Fruit fly (Drosophila melanogaster) whole organism, pupa: ENCODE measurements around the gene CG9917.

Experiments used
- CG10348 ChIP-seq: fragments of 200-800 bp; sonication (Bioruptor generic); IDR thresholded peaks from 2 replicates; pipeline ENCODE4 v1.3.6; 2022; ENCODE audit warnings: missing biosample characterization, missing genetic modification characterization
- CG12605 ChIP-seq: fragments of 200-800 bp; sonication (Bioruptor generic); IDR thresholded peaks from 2 replicates; pipeline ENCODE4 v1.3.6; 2022; ENCODE audit warnings: missing biosample characterization, missing genetic modification characterization
- CG13204 ChIP-seq: fragments of 200-800 bp; sonication (Bioruptor generic); optimal IDR thresholded peaks from 2 replicates; lab custom pipeline; 2018; ENCODE audit warnings: missing biosample characterization, mild to moderate bottlenecking, missing genetic modification characterization, moderate library complexity
- CG14655 ChIP-seq: fragments of 200-800 bp; sonication (Bioruptor generic); optimal IDR thresholded peaks from 3 replicates; lab custom pipeline; 2017; ENCODE audit warnings: mild to moderate bottlenecking, missing biosample characterization, missing genetic modification reagents, missing genetic modification characterization
- CG15710 ChIP-seq: fragments of 200-800 bp; sonication (Bioruptor generic); optimal IDR thresholded peaks from 2 replicates; lab custom pipeline; 2018; ENCODE audit warnings: missing biosample characterization, mild to moderate bottlenecking, missing genetic modification characterization, moderate library complexity
- CG34367 ChIP-seq: fragments of 200-800 bp; sonication (Bioruptor generic); optimal IDR thresholded peaks from 2 replicates; lab custom pipeline; 2018; ENCODE audit warnings: missing biosample characterization, mild to moderate bottlenecking, missing genetic modification characterization
- CG4496 ChIP-seq: fragments of 200-800 bp; sonication (Bioruptor generic); IDR thresholded peaks from 3 replicates; pipeline ENCODE4 v1.3.6; 2022; ENCODE audit warnings: missing biosample characterization, missing genetic modification characterization
- CG8159 ChIP-seq: fragments of 200-800 bp; sonication (Bioruptor generic); optimal IDR thresholded peaks from 3 replicates; lab custom pipeline; 2018; ENCODE audit warnings: missing biosample characterization, mild to moderate bottlenecking, missing genetic modification characterization, moderate library complexity
- CG8301 ChIP-seq: fragments of 200-800 bp; sonication (Bioruptor generic); optimal IDR thresholded peaks from 2 replicates; lab custom pipeline; 2018; ENCODE audit warnings: missing biosample characterization, mild to moderate bottlenecking, missing genetic modification characterization
- CG9948 ChIP-seq: fragments of 200-800 bp; sonication (Bioruptor generic); optimal IDR thresholded peaks from 2 replicates; lab custom pipeline; 2018; ENCODE audit warnings: missing biosample characterization, mild to moderate bottlenecking, missing genetic modification characterization, moderate library complexity
- D1 ChIP-seq: fragments of 200-800 bp; sonication (Bioruptor generic); optimal IDR thresholded peaks from 2 replicates; lab custom pipeline; 2018; ENCODE audit warnings: missing biosample characterization, mild to moderate bottlenecking, missing genetic modification characterization, moderate library complexity
- EcR ChIP-seq: fragments of 200-800 bp; sonication (Bioruptor generic); optimal IDR thresholded peaks from 3 replicates; lab custom pipeline; 2019; ENCODE audit warnings: missing biosample characterization, missing genetic modification characterization, mild to moderate bottlenecking, moderate library complexity, missing genetic modification reagents
- Ets98B ChIP-seq: fragments of 200-800 bp; sonication (Bioruptor generic); IDR thresholded peaks from 2 replicates; pipeline ENCODE4 v1.3.6; 2022; ENCODE audit warnings: missing biosample characterization, missing genetic modification characterization
- Pif1A ChIP-seq: fragments of 200-800 bp; sonication (Bioruptor generic); optimal IDR thresholded peaks from 3 replicates; lab custom pipeline; 2016; ENCODE audit warnings: missing biosample characterization, missing genetic modification characterization
- Pif1B ChIP-seq: fragments of 200-800 bp; sonication (Bioruptor generic); optimal IDR thresholded peaks from 3 replicates; lab custom pipeline; 2016; ENCODE audit warnings: missing biosample characterization, missing genetic modification characterization
- Snoo ChIP-seq: fragments of 200-800 bp; sonication (Bioruptor generic); optimal IDR thresholded peaks from 3 replicates; lab custom pipeline; 2017; ENCODE audit warnings: missing biosample characterization, mild to moderate bottlenecking, missing genetic modification characterization, inconsistent platforms
- fd96Ca ChIP-seq: fragments of 200-800 bp; sonication (Bioruptor generic); IDR thresholded peaks from 3 replicates; pipeline ENCODE4 v1.3.6; 2022; ENCODE audit warnings: missing biosample characterization, missing genetic modification characterization
- gl ChIP-seq: fragments of 200-800 bp; sonication (Bioruptor generic); optimal IDR thresholded peaks from 2 replicates; lab custom pipeline; 2018; ENCODE audit warnings: missing biosample characterization, mild to moderate bottlenecking, missing genetic modification characterization

CG9917 gene

dm6 chrX:16275168-16275853, 47.7 kb downstream of the CG9917 start:
- TF ChIP-seq CG13204 (GFP tag; lab: Kevin White, UChicago) (no peak), CG4496 (GFP tag; lab: Robert Waterston, UW) (no peak), gl (no peak), Snoo (tag; lab: Kevin White, UChicago) (no peak), CG15710 (tag; lab: Kevin White, UChicago) (no peak), EcR (GFP tag; lab: Kevin White, UChicago) (no peak), Pif1B (GFP tag; lab: Kevin White, UChicago) (no peak), CG12605 (GFP tag; lab: Robert Waterston, UW) (no peak), Ets98B (GFP tag; lab: Robert Waterston, UW) (no peak), CG34367 (tag; lab: Kevin White, UChicago) (no peak), CG9948 (tag; lab: Kevin White, UChicago) (no peak), CG14655 (no peak), Pif1A (GFP tag; lab: Kevin White, UChicago) (no peak), D1 (tag; lab: Kevin White, UChicago) (no peak), CG8159 (tag; lab: Kevin White, UChicago) (no peak), fd96Ca (GFP tag; lab: Robert Waterston, UW) (no peak), CG8301 (tag; lab: Kevin White, UChicago) (no peak), CG10348 (GFP tag; lab: Robert Waterston, UW) (no peak)
- TF ChIP-seq, all 21 proteins: peak for 0
